Fruit fly (Drosophila melanogaster): Measurements from ENCODE around the gene Prm.

Prm gene

dm6 chr3L:8696487-8696954 lies 48.6 kb downstream of the Prm start:
- TF ChIP-seq CG8478 (optimal IDR thresholded peaks at IDR 0.05) (no peak), EcR (GFP tag; optimal IDR thresholded peaks at IDR 0.05) (peak; percentile 1 to 30), Dll (optimal IDR thresholded peaks at IDR 0.05) (no peak), pan (optimal IDR thresholded peaks at IDR 0.05) (no peak), usp (GFP tag; optimal IDR thresholded peaks at IDR 0.05) (no peak), psq (optimal IDR thresholded peaks at IDR 0.05) (no peak)

dm6 chr3L:8695959-8696358 lies 49.2 kb downstream of the Prm start:
- TF ChIP-seq pan (optimal IDR thresholded peaks at IDR 0.05) (no peak), psq (optimal IDR thresholded peaks at IDR 0.05) (no peak), usp (GFP tag; optimal IDR thresholded peaks at IDR 0.05) (no peak), EcR (GFP tag; optimal IDR thresholded peaks at IDR 0.05) (no peak), Dll (optimal IDR thresholded peaks at IDR 0.05) (no peak), CG8478 (optimal IDR thresholded peaks at IDR 0.05) (no peak)

dm6 chr3L:8693558-8694502 lies 51.3 kb downstream of the Prm start:
- TF ChIP-seq psq (optimal IDR thresholded peaks at IDR 0.05) (no peak), Dll (optimal IDR thresholded peaks at IDR 0.05) (no peak), usp (GFP tag; optimal IDR thresholded peaks at IDR 0.05) (no peak), CG8478 (optimal IDR thresholded peaks at IDR 0.05) (no peak), EcR (GFP tag; optimal IDR thresholded peaks at IDR 0.05) (no peak), pan (optimal IDR thresholded peaks at IDR 0.05) (no peak)

- TF ChIP-seq EcR (GFP tag; optimal IDR thresholded peaks at IDR 0.05) (no peak), CG8478 (optimal IDR thresholded peaks at IDR 0.05) (no peak), psq (optimal IDR thresholded peaks at IDR 0.05) (no peak), pan (optimal IDR thresholded peaks at IDR 0.05) (no peak), usp (GFP tag; optimal IDR thresholded peaks at IDR 0.05) (no peak), Dll (optimal IDR thresholded peaks at IDR 0.05) (no peak)
Measured at dm6 chr3L:8691891-8692874, 52.9 kb downstream of the Prm start.

- no peak for TF ChIP-seq usp (GFP tag; optimal IDR thresholded peaks at IDR 0.05)
- TF ChIP-seq CG8478 (optimal IDR thresholded peaks at IDR 0.05), result no peak
- no peak for TF ChIP-seq Dll (optimal IDR thresholded peaks at IDR 0.05)
Measured at dm6 chr3L:8690630-8691029, 54.5 kb downstream of the Prm start.

DNA sequence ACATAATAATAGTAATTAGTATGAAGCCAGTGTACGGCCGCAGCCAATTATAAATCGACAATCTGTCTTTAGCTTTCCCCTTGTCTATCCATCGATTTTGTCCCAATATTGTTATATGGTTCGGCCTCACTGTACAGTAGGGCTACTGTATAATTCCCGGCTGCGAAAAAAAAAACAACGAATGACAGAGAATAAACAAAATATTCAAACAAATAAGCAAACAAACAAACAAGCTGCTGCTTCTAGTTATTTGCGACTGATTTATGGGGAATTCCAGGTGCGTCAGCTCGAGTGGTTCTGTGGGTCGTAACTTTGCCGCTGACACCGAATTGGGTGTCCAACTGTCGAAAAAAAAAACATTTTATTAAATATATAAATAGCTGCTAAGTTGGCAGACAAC lies 55.4 kb downstream of the Prm start:
- TF ChIP-seq EcR (GFP tag; optimal IDR thresholded peaks at IDR 0.05) (no peak), Dll (optimal IDR thresholded peaks at IDR 0.05) (no peak), CG8478 (optimal IDR thresholded peaks at IDR 0.05) (no peak), pan (optimal IDR thresholded peaks at IDR 0.05) (no peak), psq (optimal IDR thresholded peaks at IDR 0.05) (no peak), usp (GFP tag; optimal IDR thresholded peaks at IDR 0.05) (no peak)

- TF ChIP-seq pan (optimal IDR thresholded peaks at IDR 0.05), result peak; percentile 30
- no peak for TF ChIP-seq usp (GFP tag; optimal IDR thresholded peaks at IDR 0.05)
- no peak for TF ChIP-seq CG8478 (optimal IDR thresholded peaks at IDR 0.05)
- no peak for TF ChIP-seq Dll (optimal IDR thresholded peaks at IDR 0.05)
- no peak for TF ChIP-seq psq (optimal IDR thresholded peaks at IDR 0.05)
Measured at dm6 chr3L:8688694-8689291, 56.3 kb downstream of the Prm start.

- TF ChIP-seq psq (optimal IDR thresholded peaks at IDR 0.05) (no peak), EcR (GFP tag; optimal IDR thresholded peaks at IDR 0.05) (no peak), CG8478 (optimal IDR thresholded peaks at IDR 0.05) (no peak)
Measured at dm6 chr3L:8686646-8687045, 58.5 kb downstream of the Prm start.

dm6 chr3L:8684419-8685081 lies 60.6 kb downstream of the Prm start:
- no peak for TF ChIP-seq psq (optimal IDR thresholded peaks at IDR 0.05)
- TF ChIP-seq usp (GFP tag; optimal IDR thresholded peaks at IDR 0.05), result no peak
- TF ChIP-seq EcR (GFP tag; optimal IDR thresholded peaks at IDR 0.05), result no peak
- TF ChIP-seq pan (optimal IDR thresholded peaks at IDR 0.05), result no peak
- no peak for TF ChIP-seq CG8478 (optimal IDR thresholded peaks at IDR 0.05)
- no peak for TF ChIP-seq Dll (optimal IDR thresholded peaks at IDR 0.05)

DNA sequence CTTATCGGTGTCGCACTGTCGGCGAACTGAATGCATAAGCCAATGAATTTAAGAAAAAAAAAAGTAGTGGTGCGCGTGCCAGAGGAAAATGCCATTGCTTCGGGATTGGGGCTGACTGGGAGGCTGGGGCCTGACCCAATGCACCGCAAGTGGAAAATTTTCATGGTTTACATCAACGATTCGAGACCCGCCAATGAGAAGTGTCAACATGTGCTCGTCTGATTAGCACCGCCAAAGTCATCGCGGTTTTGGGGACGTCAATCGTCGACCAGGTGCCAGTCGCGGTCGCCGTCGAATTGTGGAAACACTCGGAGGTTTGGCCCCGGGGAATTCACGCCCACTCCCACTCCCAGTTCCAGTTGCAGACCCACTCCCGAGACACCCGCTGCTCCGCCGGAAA lies 61.3 kb downstream of the Prm start:
- TF ChIP-seq psq (optimal IDR thresholded peaks at IDR 0.05) (no peak), EcR (GFP tag; optimal IDR thresholded peaks at IDR 0.05) (no peak), Dll (optimal IDR thresholded peaks at IDR 0.05) (no peak), pan (optimal IDR thresholded peaks at IDR 0.05) (no peak), usp (GFP tag; optimal IDR thresholded peaks at IDR 0.05) (no peak), CG8478 (optimal IDR thresholded peaks at IDR 0.05) (no peak)

Data from whole organism.